Worm (Caenorhabditis elegans) whole organism, young adult: ENCODE measurements around the gene unc-10.

Experiments used
- akir-1 ChIP-seq: fragments of 200-800 bp; sonication (Bioruptor generic); optimal IDR thresholded peaks from 2 replicates; lab custom pipeline; 2018; ENCODE audit warnings: mild to moderate bottlenecking, missing genetic modification characterization, moderate library complexity, missing compliant biosample characterization
- hsf-1 ChIP-seq: fragments of 200-800 bp; sonication (Bioruptor generic); IDR thresholded peaks from 2 replicates; pipeline ENCODE4 v1.3.6; 2022; ENCODE audit warnings: missing genetic modification reagents, missing genetic modification characterization, missing compliant biosample characterization
- repo-1 ChIP-seq: sonication (generic microtip); optimal IDR thresholded peaks from 2 replicates; lab custom pipeline; 2017; ENCODE audit warnings: mild to moderate bottlenecking, missing genetic modification characterization, missing compliant biosample characterization
- rpc-1 ChIP-seq, 2 experiments: fragments of 150-350 bp in 1 of 2; sonication (generic microtip) in 1 of 2; optimal IDR thresholded peaks; 2 replicates each; lab custom pipeline; 2014 to 2018; ENCODE audit warnings: missing biosample characterization in 1 of 2, missing genetic modification characterization in 1 of 2, missing genetic modification reagents in 1 of 2, missing genotype in 1 of 2
- sea-2 ChIP-seq: fragments of 200-800 bp; sonication (Bioruptor generic); IDR thresholded peaks from 2 replicates; pipeline ENCODE4 v1.3.6; 2022; ENCODE audit warnings: missing genetic modification characterization, missing compliant biosample characterization
- snpc-4 ChIP-seq, 5 experiments: fragments of 150-350 bp in 1 of 5; sonication (generic microtip) in 4 of 5; optimal IDR thresholded peaks; 2 replicates each; lab custom pipeline; 2014 to 2018; ENCODE audit warnings: missing genetic modification characterization in 5 of 5, missing biosample characterization in 3 of 5, antibody characterized with exemption in 2 of 5, mild to moderate bottlenecking in 2 of 5, missing compliant biosample characterization in 2 of 5, missing genotype in 2 of 5, moderate library complexity in 2 of 5, missing genetic modification reagents in 1 of 5
- zim-3 ChIP-seq: sonication (generic microtip); optimal IDR thresholded peaks from 2 replicates; lab custom pipeline; 2017; ENCODE audit warnings: mild to moderate bottlenecking, missing genetic modification characterization, moderate library complexity, missing compliant biosample characterization

ce11 chrX:7269379-7269778 is 10.7 kb downstream of the unc-10 start, which contains the start of gene grd-7:
- TF ChIP-seq sea-2 (GFP tag; lab: Robert Waterston, UW) (no peak), zim-3 (tag; lab: Kevin White, UChicago) (no peak), hsf-1 (GFP tag; lab: Robert Waterston, UW) (no peak), snpc-4 (GFP tag; optimal IDR thresholded peaks at IDR 0.05; lab: Kevin White, UChicago) (no peak), snpc-4 (tag; optimal IDR thresholded peaks at IDR 0.05; lab: Kevin White, UChicago) (no peak), repo-1 (tag; lab: Kevin White, UChicago) (no peak), akir-1 (GFP tag; lab: Kevin White, UChicago) (no peak), rpc-1 (optimal IDR thresholded peaks at IDR 0.05; lab: Kevin White, UChicago) (no peak), rpc-1 (tag; optimal IDR thresholded peaks at IDR 0.05; lab: Kevin White, UChicago) (no peak)
